Worm (Caenorhabditis elegans) whole organism, L4/young adult: ENCODE results near the gene T01H3.2.

ENCODE experiments used
- W03F9.2 ChIP-seq: fragments of 150-350 bp; optimal IDR thresholded peaks from 2 replicates; lab custom pipeline; 2014; ENCODE audit warnings: missing biosample characterization, missing genetic modification characterization
- dao-5 ChIP-seq: sonication (generic microtip); optimal IDR thresholded peaks from 2 replicates; lab custom pipeline; 2016; ENCODE audit warnings: missing genotype, missing genetic modification characterization, moderate library complexity, missing compliant biosample characterization
- him-1 ChIP-seq: sonication (generic microtip); optimal IDR thresholded peaks from 2 replicates; lab custom pipeline; 2016; ENCODE audit warnings: missing genotype, missing genetic modification reagents, missing genetic modification characterization, missing compliant biosample characterization

Gene T01H3.2

DNA sequence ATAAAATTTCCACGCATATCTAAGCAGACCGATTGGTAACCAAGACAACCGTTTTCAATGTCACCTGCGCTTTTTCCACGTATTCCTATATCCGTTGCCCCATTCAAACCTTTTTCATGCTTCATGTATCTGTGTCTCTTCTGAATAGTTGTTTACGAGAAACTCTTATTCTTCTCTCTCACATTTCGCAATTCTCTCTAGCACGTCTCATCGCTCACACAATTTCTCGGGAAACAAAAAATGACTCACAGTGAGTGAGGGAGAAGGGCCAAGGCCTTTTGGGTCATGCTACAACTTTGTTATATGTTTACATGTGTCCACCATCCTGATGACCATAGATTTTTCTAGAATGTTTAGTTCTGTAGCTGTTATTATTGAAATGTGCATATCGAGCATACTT lies 9.5 kb upstream of the T01H3.2 start:
- no peak for TF ChIP-seq dao-5 (tag; lab: Kevin White, UChicago)
- no peak for TF ChIP-seq W03F9.2 (tag; lab: Kevin White, UChicago)
- TF ChIP-seq him-1 (tag; lab: Kevin White, UChicago): no peak

DNA sequence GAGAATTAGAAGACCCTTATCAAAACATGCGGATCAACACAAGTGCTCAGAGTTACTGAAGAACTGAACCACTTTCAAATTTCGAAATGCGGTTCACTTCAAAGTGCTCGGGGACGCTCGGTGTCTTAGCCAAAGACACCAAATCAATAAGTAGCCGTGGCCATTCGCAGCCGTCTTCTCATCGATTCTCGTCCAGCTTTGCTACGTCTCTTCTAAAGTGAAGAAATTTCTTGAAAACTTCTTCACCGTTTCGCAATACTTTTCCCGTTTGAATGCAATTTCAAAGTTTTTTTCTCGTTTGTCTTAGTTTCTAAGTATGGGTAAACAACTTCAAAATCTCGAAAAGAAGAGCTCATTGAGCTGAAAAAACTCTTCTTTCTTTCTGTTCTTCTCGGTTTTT lies 7.1 kb upstream of the T01H3.2 start:
- no peak for TF ChIP-seq W03F9.2 (tag; lab: Kevin White, UChicago)
- TF ChIP-seq him-1 (tag; lab: Kevin White, UChicago): peak; percentile 16

DNA sequence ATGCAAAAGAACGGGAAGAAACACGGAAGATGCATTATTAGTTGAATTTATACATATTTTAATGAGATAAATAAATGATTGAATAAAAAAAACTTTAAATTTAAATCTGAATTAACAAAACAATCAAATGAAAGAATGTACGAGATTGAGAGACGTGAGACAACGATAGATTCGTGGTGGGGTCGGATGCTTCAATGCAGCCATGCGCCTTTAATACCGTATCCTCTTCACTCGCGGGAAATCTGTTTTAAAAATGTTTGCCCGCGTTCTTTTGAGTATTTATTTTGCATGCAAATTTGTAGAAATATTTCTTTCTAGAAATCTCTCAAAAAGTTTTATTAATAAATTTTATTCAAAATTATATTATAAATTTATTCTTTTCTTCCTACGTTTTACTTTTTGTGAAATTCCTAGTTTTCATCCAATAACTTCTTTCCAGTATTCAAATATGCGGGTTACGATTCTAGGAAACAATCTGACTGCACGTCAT lies 2.6 kb upstream of the T01H3.2 start, which contains the start of gene perm-1:
Gene perm-1, plus strand, starts transcription at position 440 of the 490 bp plus-strand sequence.
- TF ChIP-seq him-1 (tag; lab: Kevin White, UChicago): no peak
- peak; percentile 73 for TF ChIP-seq W03F9.2 (tag; lab: Kevin White, UChicago)
- no peak for TF ChIP-seq dao-5 (tag; lab: Kevin White, UChicago)

DNA sequence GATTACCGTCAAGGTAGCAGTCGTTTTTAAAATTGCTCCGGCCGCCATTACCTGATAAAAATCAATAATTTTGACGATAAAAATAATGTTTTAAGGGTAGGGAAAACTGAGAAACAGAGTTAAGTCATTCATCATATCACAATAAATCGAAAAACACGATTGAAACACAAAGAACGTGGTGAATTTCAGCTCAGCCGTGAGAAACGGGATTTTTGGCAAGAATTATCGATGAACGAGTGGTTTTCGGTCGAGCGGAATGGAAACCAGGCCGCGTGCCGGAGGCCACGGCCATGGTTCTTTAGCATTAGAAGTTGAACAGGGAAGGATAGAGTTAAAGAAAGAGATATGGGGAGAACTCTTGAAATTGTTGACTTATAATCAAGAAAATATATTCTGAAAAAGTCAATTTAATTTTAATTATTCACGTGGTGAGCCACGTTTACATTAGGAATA lies 1.5 kb upstream of the T01H3.2 start, which contains the start of the genes vha-4 and T01H3.5:
Gene vha-4, minus strand, starts transcription at position 51 of the 453 bp plus-strand sequence.
Gene T01H3.5, plus strand, starts transcription at position 351 of the 453 bp plus-strand sequence.
- TF ChIP-seq him-1 (tag; lab: Kevin White, UChicago): no peak
- no peak for TF ChIP-seq dao-5 (tag; lab: Kevin White, UChicago)
- no peak for TF ChIP-seq W03F9.2 (tag; lab: Kevin White, UChicago)

DNA sequence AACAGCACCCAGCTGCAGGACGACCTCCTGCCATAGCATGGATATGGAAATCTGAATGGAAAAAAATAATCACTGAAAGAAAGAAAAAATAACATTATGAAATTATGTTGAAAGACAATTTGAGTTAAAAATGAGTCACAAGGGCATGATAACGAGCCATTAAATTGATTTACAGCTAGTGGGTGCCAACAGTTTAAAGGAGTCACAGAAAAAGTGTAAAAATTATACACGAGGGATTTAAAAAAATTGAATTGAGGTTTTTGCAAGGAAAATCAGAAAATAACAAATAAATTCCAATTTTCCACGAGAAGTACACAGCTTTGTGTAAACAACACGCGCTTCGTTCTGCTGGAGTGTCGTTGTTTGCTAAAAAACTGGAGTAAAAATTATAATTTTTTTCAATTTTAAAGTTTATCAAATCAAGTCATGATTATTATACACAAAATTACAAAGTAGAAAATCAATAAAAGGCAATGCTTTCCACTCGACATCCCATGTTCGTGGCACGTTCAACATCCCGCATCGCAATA lies 3.9 kb downstream of the T01H3.2 start, which contains the start of gene T01H3.3:
Gene T01H3.3, minus strand, starts transcription at position 51 of the 530 bp plus-strand sequence.
- TF ChIP-seq him-1 (tag; lab: Kevin White, UChicago): no peak
- TF ChIP-seq W03F9.2 (tag; lab: Kevin White, UChicago): peak; percentile 20
- no peak for TF ChIP-seq dao-5 (tag; lab: Kevin White, UChicago)

DNA sequence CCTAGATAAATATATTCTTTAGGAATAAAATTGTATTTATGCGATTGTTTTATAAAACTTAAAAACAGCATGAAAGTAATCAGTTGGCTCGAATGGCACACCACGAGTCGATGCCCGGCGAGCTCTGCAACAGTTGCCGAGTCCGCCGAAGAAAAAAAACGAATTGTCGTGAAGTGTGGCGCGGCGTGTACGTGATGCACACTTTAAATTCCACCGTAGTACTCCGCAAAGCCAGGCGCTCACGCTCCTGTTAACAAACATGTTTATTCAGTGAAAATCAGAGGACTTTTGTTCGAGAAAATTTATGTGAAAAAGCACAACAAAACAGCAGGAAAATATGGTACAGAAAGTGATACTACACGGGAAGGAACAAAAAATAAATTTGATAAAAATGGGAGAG lies 7.2 kb downstream of the T01H3.2 start:
- no peak for TF ChIP-seq him-1 (tag; lab: Kevin White, UChicago)
- peak; percentile 3 for TF ChIP-seq W03F9.2 (tag; lab: Kevin White, UChicago)

DNA sequence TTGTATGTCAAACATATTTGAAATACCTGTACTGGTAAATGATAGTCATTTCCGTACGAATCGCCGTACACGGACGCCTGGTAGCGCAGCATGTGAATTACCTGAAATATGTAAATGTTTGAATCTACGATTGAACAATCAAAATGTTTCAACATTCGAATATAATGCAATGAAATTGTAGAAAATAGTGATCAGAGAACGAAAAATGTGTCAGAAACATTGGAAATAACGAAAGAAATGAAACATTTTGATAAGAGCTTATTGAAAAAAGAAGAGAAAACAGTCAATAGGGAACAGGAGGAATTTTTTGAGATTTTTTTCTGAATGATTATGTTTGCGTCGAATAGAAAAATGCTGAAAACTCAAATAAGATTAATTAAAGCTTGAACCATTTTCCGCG lies 7.7 kb downstream of the T01H3.2 start, which contains the start of gene ztf-17:
Gene ztf-17, minus strand, starts transcription at position 101 of the 400 bp plus-strand sequence.
- TF ChIP-seq him-1 (tag; lab: Kevin White, UChicago): no peak
- no peak for TF ChIP-seq W03F9.2 (tag; lab: Kevin White, UChicago)
- TF ChIP-seq dao-5 (tag; lab: Kevin White, UChicago): no peak

DNA sequence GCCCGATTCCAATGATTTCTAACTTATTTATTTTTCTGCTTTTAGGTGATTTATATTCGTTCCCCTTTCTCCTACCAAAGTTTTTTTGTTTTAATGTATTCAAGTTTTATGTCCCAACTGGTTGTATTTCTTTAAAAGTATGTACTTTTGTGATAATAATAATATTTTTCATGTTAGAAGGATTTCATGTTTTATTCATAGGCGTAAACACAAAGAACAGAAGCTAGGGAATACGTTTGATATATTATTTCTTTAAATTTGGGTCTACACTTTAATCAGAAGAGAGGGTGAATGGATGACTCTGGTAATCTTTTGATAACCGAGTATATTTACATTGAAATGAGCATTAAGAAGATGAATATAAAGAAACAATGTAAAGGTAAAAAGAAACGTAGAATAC lies 11.7 kb downstream of the T01H3.2 start:
- TF ChIP-seq W03F9.2 (tag; lab: Kevin White, UChicago) (no peak), dao-5 (tag; lab: Kevin White, UChicago) (no peak), him-1 (tag; lab: Kevin White, UChicago) (no peak)

DNA sequence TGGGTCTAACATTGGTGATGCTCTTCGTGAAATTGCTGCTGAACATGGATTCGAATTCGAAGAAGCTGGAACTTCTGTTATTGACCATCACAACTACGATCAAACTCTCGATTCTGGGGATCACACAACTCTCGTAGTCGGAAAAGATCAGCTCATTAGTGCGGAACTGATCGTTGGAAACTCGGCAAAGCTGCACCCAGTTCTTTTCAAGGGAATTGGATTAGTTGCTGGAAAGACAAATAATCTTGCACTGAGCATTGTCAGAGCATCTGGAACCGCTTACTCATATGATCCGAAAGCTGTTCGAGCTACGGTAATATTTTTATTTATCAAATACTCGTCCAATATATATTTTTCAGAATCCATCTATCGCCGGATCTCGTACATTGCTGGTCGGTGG lies 12.9 kb downstream of the T01H3.2 start:
- no peak for TF ChIP-seq W03F9.2 (tag; lab: Kevin White, UChicago)
- TF ChIP-seq dao-5 (tag; lab: Kevin White, UChicago): no peak
- TF ChIP-seq him-1 (tag; lab: Kevin White, UChicago): no peak

DNA sequence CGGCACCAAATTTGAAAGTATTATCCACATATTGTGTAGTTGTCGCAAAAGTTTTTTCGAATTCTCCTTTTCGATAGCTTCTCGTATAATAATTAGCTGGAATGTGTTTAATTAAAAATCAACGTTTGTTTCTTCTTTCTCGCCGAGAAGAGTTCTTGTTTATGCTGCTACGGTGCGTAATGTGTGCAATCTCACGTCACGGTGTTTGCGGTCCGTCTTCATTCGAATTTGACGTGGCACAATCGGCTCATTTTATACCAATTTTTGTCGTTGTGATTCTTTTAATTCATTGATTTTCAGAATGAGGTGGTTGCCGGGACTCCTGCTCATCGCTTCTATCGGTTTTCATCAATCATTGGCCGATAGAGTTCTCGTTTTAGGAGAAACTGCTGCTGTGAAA lies 13.6 kb downstream of the T01H3.2 start, which contains the start of gene ostb-1:
Gene ostb-1, plus strand, starts transcription at position 301 of the 400 bp plus-strand sequence.
- TF ChIP-seq dao-5 (tag; lab: Kevin White, UChicago) (no peak), W03F9.2 (tag; lab: Kevin White, UChicago) (no peak), him-1 (tag; lab: Kevin White, UChicago) (no peak)

DNA sequence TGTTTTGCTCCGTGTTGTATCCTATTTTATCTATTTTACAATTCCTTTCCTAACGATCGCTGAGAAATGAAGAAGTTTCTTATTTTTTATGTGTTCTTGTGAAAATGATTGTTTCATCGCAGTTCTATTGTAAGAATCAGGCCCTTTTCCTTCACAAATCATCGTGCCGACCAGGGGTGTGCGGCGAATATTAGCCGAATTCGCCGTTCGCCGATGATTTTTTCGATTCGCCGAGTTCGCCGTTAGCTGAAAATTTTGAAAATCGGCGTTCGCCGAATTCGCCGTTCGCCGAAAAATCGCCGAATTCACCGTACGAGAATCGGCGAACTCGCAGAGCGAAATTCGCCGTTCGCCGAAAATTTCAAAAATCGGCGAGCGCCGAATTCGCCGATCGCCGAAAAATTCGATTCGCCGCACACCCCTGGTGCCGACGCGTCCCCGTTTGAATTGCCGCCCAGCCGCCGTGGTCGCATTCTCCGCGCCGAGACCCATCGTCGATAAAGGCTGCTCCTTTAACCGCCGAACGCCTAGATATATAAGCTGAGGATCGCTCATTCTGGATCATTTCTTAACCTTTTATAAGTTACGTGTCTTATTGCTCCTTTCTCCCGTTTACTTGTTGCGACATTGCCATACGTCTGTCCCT lies 14.2 kb downstream of the T01H3.2 start:
- TF ChIP-seq W03F9.2 (tag; lab: Kevin White, UChicago): no peak
- TF ChIP-seq dao-5 (tag; lab: Kevin White, UChicago): no peak
- TF ChIP-seq him-1 (tag; lab: Kevin White, UChicago): no peak

DNA sequence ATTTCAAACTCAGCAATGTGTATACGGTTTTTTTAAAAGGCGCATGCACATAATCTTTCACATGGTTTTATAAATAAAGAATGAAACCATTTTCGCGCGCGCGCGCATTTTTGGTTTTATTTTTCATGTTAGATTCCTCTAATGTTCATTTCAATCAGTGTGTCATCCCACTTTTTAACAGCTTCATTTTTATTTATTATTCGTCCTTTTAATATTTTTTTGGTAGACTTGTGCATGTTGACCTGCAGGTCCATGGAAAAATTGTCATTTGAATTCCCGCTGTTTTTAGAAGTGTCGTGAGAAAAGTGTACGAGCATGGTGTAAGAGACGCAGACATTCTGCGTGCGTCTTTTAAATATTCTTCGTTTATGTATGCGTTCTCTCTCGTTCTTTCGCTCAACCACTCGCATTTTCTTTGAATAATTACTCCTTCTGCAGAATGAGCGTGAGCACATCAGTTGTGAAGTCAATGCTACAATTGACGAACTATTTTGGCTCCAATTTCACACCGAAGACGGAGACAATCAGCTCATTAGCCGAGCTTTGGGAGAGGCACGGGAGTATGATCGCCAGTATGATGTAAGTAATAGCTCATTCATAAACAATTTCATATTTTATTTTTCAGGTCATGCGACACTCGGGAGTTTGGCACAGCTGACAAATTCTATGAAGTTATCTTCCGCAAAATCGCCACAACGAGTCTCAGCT lies 17.4 kb downstream of the T01H3.2 start, which contains the start of gene lin-5:
Gene lin-5, plus strand, starts transcription at position 354 of the 708 bp plus-strand sequence.
- no peak for TF ChIP-seq him-1 (tag; lab: Kevin White, UChicago)
- peak; percentile 68 for TF ChIP-seq W03F9.2 (tag; lab: Kevin White, UChicago)

DNA sequence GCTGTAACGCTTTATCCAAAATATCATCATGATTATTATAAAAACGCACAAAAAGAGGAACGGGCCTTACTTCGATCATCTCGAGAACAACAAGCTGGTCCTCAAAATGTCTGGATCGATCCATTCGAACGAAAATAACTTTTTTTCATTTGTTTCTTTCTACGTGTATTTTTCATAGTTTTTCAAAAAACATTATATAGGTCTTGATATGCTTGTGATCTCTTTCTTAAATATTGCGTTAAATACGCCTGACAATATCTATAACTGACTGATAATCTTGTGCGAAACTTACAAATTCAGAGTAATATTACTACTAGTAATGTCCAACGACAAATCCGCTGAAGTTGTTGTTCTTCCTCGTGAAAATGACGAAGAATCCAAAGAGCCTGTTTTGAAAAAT lies 19.7 kb downstream of the T01H3.2 start, which contains the start of gene sds-22:
Gene sds-22, plus strand, starts transcription at position 301 of the 400 bp plus-strand sequence.
- TF ChIP-seq him-1 (tag; lab: Kevin White, UChicago) (no peak), W03F9.2 (tag; lab: Kevin White, UChicago) (no peak), dao-5 (tag; lab: Kevin White, UChicago) (no peak)
